Worm (Caenorhabditis elegans): ENCODE data around the gene K08D8.3.

The K08D8.3 gene

DNA sequence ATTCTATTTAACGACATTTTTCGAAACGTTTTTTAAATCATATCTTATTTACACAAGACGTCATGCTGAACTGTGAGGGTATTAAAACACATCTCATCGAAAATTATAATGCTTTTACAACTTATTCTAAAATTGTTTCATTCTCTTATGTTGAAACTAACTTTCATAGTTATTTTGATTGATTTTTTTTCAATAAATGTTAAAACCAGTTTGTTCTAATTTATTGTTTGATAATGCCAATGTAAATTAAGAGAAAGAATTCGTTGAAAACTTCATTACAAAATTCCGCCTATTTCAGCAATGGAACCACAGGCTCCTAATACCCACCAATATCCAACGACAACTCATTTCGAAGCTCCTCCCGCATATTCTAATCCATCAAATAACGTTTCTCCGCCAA is 11.5 kb downstream of the K08D8.3 start, which contains the start of gene K08D8.11:
K08D8.11 (plus strand) TSS at position 301 of the 400 bp plus-strand sequence.
- TF ChIP-seq F39B2.1 (GFP tag; IDR thresholded peaks at IDR 0.05) (no peak), unc-130 (GFP tag; optimal IDR thresholded peaks at IDR 0.05) (no peak)

DNA sequence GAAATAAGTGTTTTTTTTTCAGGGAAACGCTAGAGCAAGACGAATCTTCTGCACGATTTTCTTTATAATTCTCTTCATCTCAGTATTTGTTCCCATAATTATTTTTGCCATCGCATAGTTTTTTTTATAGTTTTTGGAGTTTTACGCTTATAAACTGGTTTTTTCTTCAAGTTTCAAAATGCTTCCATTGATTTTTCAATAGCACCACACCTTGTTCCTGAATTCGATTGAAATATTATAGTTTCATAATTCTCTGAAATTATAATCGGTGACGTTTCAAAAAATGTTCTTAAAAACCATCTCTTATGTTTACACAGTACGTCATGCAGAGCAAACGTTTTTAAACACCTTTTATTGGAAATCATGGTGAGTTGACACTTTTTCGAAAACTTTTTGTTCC is 13.3 kb downstream of the K08D8.3 start, which contains the start of gene K08D8.12:
K08D8.12 (plus strand) TSS at position 301 of the 400 bp plus-strand sequence.
- no peak for TF ChIP-seq ets-4 (GFP tag; optimal IDR thresholded peaks at IDR 0.05)
- no peak for TF ChIP-seq F39B2.1 (GFP tag; IDR thresholded peaks at IDR 0.05)
- no peak for TF ChIP-seq fkh-3 (tag; optimal IDR thresholded peaks at IDR 0.05)
- TF ChIP-seq D2030.7 (GFP tag; IDR thresholded peaks at IDR 0.05): no peak
- no peak for TF ChIP-seq mxl-1 (tag; optimal IDR thresholded peaks at IDR 0.05)
- no peak for TF ChIP-seq F57A8.1 (GFP tag; optimal IDR thresholded peaks at IDR 0.05)
- no peak for TF ChIP-seq let-526 (GFP tag; IDR thresholded peaks at IDR 0.05)

DNA sequence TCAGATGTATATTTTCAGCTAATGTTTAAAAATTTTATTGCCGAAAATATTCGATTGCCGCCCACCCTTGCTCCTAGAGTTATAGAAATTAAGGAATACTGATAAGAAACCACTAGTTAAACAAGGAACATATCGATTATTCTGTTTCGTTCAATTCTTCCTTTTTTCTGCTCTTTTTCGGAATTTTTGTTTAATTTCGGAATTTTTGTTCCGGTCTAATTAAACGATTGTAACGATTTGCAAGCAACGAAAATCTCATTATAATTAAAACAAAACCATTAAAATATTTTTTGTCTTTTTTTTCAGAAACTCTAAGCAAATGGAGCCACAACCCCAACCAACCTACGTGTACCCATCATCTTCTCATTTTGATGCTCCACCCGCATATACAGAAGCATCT is 14.3 kb downstream of the K08D8.3 start, which contains the start of gene K08D8.1:
K08D8.1 (plus strand) TSS at position 301 of the 400 bp plus-strand sequence.
- no peak for TF ChIP-seq F57A8.1 (GFP tag; optimal IDR thresholded peaks at IDR 0.05)
- TF ChIP-seq mes-4 (tag; optimal IDR thresholded peaks at IDR 0.05): no peak

DNA sequence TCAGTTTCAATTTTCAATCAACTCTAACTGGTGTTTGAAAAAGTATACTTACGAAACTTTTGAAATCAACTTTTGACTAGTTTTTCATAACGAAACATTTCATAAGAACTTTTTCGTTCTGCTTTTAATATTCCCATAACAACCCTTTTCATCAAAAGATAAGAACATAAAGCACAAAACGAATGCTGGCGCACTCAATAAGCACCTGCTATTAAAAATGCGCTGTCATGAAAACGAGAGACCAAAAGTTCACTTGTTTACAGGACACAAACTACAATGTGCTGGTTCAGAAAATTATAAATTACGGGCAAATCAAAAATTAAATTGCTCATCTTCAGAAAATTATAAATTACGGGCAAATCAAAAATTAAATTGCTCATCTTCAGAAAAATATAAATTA is 15.4 kb downstream of the K08D8.3 start:
- TF ChIP-seq cebp-1 (GFP tag; IDR thresholded peaks at IDR 0.05): no peak
- peak; percentile 22 for TF ChIP-seq cebp-1 (tag; optimal IDR thresholded peaks at IDR 0.05)
- no peak for TF ChIP-seq snpc-3.4 (tag; optimal IDR thresholded peaks at IDR 0.05)

DNA sequence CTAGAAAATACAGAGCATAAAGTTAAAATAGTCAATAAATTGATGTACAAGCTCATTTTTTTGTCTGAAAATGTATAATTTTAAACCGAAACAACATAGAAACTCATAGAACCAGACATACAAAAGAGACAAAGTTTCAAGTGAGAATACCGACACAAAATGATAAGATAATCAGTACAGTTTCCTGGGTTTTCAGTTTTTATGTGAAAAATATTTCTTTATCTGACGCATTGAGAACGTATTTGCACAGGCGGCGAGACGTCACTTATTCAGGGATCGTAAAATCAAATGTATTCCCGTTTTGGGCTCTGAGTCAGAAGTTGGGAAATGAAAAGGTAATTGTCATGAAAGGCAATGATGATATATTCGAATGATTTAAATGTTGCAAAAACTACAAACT is 16.0 kb downstream of the K08D8.3 start, which contains the start of gene K08D8.6:
K08D8.6 (minus strand) TSS at position 64 of the 400 bp plus-strand sequence.
- TF ChIP-seq ztf-28 (GFP tag; IDR thresholded peaks at IDR 0.05) (no peak), nhr-80 (tag; optimal IDR thresholded peaks at IDR 0.05) (peak; percentile 87), atf-7 (tag; optimal IDR thresholded peaks at IDR 0.05) (peak; percentile 36)

DNA sequence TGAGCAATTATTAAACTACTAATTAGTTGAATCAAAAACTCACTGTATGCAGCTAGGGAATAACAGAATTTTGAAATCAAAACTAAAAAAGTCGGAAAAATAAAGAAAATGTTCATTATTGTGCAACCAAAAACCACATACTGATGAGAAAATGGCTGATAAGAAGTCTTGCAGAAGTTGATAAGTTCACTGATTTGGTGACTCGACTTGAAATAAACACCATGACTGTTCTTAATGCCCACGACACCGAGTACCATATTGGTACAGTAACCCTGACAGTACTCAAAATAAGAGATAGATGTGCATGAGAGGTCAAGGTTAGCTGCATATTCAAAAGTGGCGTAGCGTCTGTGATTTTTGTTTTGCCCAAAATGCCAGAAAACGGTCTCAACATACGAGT is 20.4 kb downstream of the K08D8.3 start:
- TF ChIP-seq K12H6.12 (tag; optimal IDR thresholded peaks at IDR 0.05) (no peak), Y67H2A.10 (GFP tag; conservative IDR thresholded peaks at IDR 0.05) (no peak), hrde-1 (tag; optimal IDR thresholded peaks at IDR 0.05; ENCODE audit: borderline replicate concordance) (no peak), lsy-27 (tag; optimal IDR thresholded peaks at IDR 0.05; ENCODE audit: borderline replicate concordance, insufficient read depth) (no peak), ets-4 (GFP tag; optimal IDR thresholded peaks at IDR 0.05) (no peak), cebp-1 (GFP tag; IDR thresholded peaks at IDR 0.05) (no peak), cebp-1 (tag; optimal IDR thresholded peaks at IDR 0.05) (no peak), atf-7 (tag; optimal IDR thresholded peaks at IDR 0.05) (no peak), F23B12.7 (tag; optimal IDR thresholded peaks at IDR 0.05; ENCODE audit: insufficient read depth) (no peak), pbrm-1 (GFP tag; IDR thresholded peaks at IDR 0.05) (no peak), ztf-3 (GFP tag; optimal IDR thresholded peaks at IDR 0.05) (no peak), sdz-38 (tag; optimal IDR thresholded peaks at IDR 0.05) (no peak), hmg-20 (GFP tag; IDR thresholded peaks at IDR 0.05) (no peak), ekl-4 (GFP tag; IDR thresholded peaks at IDR 0.05) (no peak)

DNA sequence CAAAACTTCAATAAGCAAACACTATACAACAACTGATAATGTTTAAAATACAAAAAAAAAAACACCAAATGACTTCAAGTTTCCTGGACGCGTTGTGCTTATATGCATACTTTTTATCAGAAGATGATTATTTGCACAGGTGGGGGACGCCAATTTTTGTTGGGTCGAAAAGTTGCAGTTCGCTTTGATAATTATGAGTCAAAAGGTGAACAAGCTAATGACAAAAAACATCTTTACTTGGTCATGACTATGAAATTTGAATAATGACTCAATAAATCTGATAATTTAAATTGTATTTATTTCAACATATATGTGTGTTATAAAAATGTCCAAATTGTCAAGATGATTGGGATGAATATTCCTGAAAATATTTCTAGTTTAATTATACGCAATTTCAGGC is 23.3 kb downstream of the K08D8.3 start, which contains the start of gene ZK896.4:
ZK896.4 (minus strand) TSS at position 101 of the 400 bp plus-strand sequence.
- TF ChIP-seq repo-1 (tag; optimal IDR thresholded peaks at IDR 0.05): no peak
- no peak for TF ChIP-seq C06A6.2 (GFP tag; conservative IDR thresholded peaks at IDR 0.05)

Measured in whole organism, young adult.